Worm (Caenorhabditis elegans) whole organism, L3 larva: Measurements from ENCODE around the gene K03A1.4.
A peak's percentile ranks its signal among the peaks of the same experiment; 100 is the strongest.

Experiments
- R02D3.7 ChIP-seq: fragments of 150-350 bp; optimal IDR thresholded peaks from 2 replicates; lab custom pipeline; 2014; ENCODE audit warnings: missing biosample characterization, missing genetic modification characterization
- ZK546.5 ChIP-seq: sonication (generic microtip); optimal IDR thresholded peaks from 2 replicates; lab custom pipeline; 2017; ENCODE audit warnings: missing biosample characterization, missing genetic modification characterization
- aly-2 ChIP-seq: fragments of 150-350 bp; optimal IDR thresholded peaks from 2 replicates; lab custom pipeline; 2014; ENCODE audit warnings: missing biosample characterization, missing genetic modification characterization
- ama-1 ChIP-seq: fragments of 150-350 bp; optimal IDR thresholded peaks from 2 replicates; lab custom pipeline; 2018
- ceh-16 ChIP-seq: sonication (generic microtip); optimal IDR thresholded peaks from 2 replicates; lab custom pipeline; 2017; ENCODE audit warnings: missing biosample characterization, missing genetic modification characterization
- ceh-28 ChIP-seq: fragments of 150-350 bp; optimal IDR thresholded peaks from 2 replicates; lab custom pipeline; 2014; ENCODE audit warnings: missing biosample characterization, missing genetic modification reagents, missing genetic modification characterization
- ceh-82 ChIP-seq: fragments of 150-350 bp; optimal IDR thresholded peaks from 2 replicates; lab custom pipeline; 2014; ENCODE audit warnings: missing biosample characterization, missing genetic modification characterization
- ceh-9 ChIP-seq: sonication (generic microtip); optimal IDR thresholded peaks from 2 replicates; lab custom pipeline; 2018; ENCODE audit warnings: missing biosample characterization, missing genetic modification characterization
- daf-12 ChIP-seq: fragments of 150-350 bp; optimal IDR thresholded peaks from 2 replicates; lab custom pipeline; 2014; ENCODE audit warnings: missing biosample characterization, missing genetic modification reagents, missing genetic modification characterization
- egl-27 ChIP-seq: sonication (generic microtip); optimal IDR thresholded peaks from 4 replicates; lab custom pipeline; 2017; ENCODE audit warnings: missing biosample characterization, missing genetic modification reagents, missing genetic modification characterization
- egl-5 ChIP-seq: fragments of 150-350 bp; optimal IDR thresholded peaks from 2 replicates; lab custom pipeline; 2017; ENCODE audit warnings: missing biosample characterization, missing genetic modification reagents, missing genetic modification characterization, inconsistent platforms
- elt-1 ChIP-seq: fragments of 150-350 bp; optimal IDR thresholded peaks from 2 replicates; lab custom pipeline; 2014; ENCODE audit warnings: missing biosample characterization, missing genetic modification characterization
- elt-2 ChIP-seq: sonication (generic microtip); optimal IDR thresholded peaks from 2 replicates; lab custom pipeline; 2016; ENCODE audit warnings: missing genetic modification reagents, mild to moderate bottlenecking, missing genetic modification characterization, missing compliant biosample characterization
- elt-3 ChIP-seq, 3 experiments: fragments of 150-350 bp in 1 of 3; sonication (generic microtip) in 2 of 3; optimal IDR thresholded peaks; 2 replicates in 2 of 3; 4 replicates in 1 of 3; lab custom pipeline; 2014 to 2017; ENCODE audit warnings: missing biosample characterization in 3 of 3, missing genetic modification characterization in 3 of 3
- eor-1 ChIP-seq, 2 experiments: fragments of 150-350 bp; optimal IDR thresholded peaks; 2 replicates each; lab custom pipeline; 2014 to 2018; ENCODE audit warnings: missing biosample characterization in 2 of 2, missing genetic modification characterization in 2 of 2
- fkh-10 ChIP-seq: sonication (generic microtip); optimal IDR thresholded peaks from 2 replicates; lab custom pipeline; 2017; ENCODE audit warnings: missing biosample characterization, missing genetic modification reagents, missing genetic modification characterization
- fkh-2 ChIP-seq: fragments of 150-350 bp; optimal IDR thresholded peaks from 2 replicates; lab custom pipeline; 2014; ENCODE audit warnings: missing biosample characterization, missing genetic modification reagents, missing genetic modification characterization
- fos-1 ChIP-seq: fragments of 150-350 bp; optimal IDR thresholded peaks from 2 replicates; lab custom pipeline; 2014; ENCODE audit warnings: missing biosample characterization, missing genetic modification characterization
- hmg-11 ChIP-seq: sonication (generic microtip); optimal IDR thresholded peaks from 2 replicates; lab custom pipeline; 2016; ENCODE audit warnings: missing genetic modification characterization, missing compliant biosample characterization
- jun-1 ChIP-seq: fragments of 150-350 bp; optimal IDR thresholded peaks from 2 replicates; lab custom pipeline; 2014; ENCODE audit warnings: missing biosample characterization, missing genetic modification reagents, missing genetic modification characterization
- lin-15B ChIP-seq: fragments of 150-350 bp; optimal IDR thresholded peaks from 2 replicates; lab custom pipeline; 2014; ENCODE audit warnings: missing biosample characterization, missing genetic modification characterization
- lin-39 ChIP-seq: fragments of 150-350 bp; optimal IDR thresholded peaks from 2 replicates; lab custom pipeline; 2018; ENCODE audit warnings: missing biosample characterization, missing genetic modification reagents, missing genetic modification characterization
- lsy-12 ChIP-seq: sonication (generic microtip); optimal IDR thresholded peaks from 2 replicates; lab custom pipeline; 2016; ENCODE audit warnings: mild to moderate bottlenecking, missing genetic modification characterization, missing compliant biosample characterization
- mdl-1 ChIP-seq: fragments of 150-350 bp; optimal IDR thresholded peaks from 2 replicates; lab custom pipeline; 2014; ENCODE audit warnings: missing biosample characterization, missing genetic modification characterization
- mml-1 ChIP-seq: fragments of 150-350 bp; sonication (generic microtip); optimal IDR thresholded peaks from 3 replicates; lab custom pipeline; 2014; ENCODE audit warnings: missing biosample characterization, missing genetic modification characterization
- nfya-1 ChIP-seq: sonication (generic microtip); optimal IDR thresholded peaks from 2 replicates; lab custom pipeline; 2017; ENCODE audit warnings: missing genetic modification characterization, mild to moderate bottlenecking, missing compliant biosample characterization, antibody characterized with exemption, moderate library complexity; ENCODE audit not compliant: insufficient read depth
- nhr-11 ChIP-seq: fragments of 150-350 bp; optimal IDR thresholded peaks from 2 replicates; lab custom pipeline; 2014; ENCODE audit warnings: missing biosample characterization, missing genetic modification characterization
- nhr-12 ChIP-seq: fragments of 150-350 bp; optimal IDR thresholded peaks from 2 replicates; lab custom pipeline; 2014; ENCODE audit warnings: missing biosample characterization, missing genetic modification characterization
- nhr-23 ChIP-seq: fragments of 150-350 bp; optimal IDR thresholded peaks from 2 replicates; lab custom pipeline; 2014; ENCODE audit warnings: missing biosample characterization, missing genetic modification reagents, missing genetic modification characterization
- nhr-237 ChIP-seq: fragments of 150-350 bp; optimal IDR thresholded peaks from 2 replicates; lab custom pipeline; 2014; ENCODE audit warnings: missing biosample characterization, missing genetic modification characterization
- nhr-25 ChIP-seq: sonication (generic microtip); optimal IDR thresholded peaks from 2 replicates; lab custom pipeline; 2017; ENCODE audit warnings: missing biosample characterization, missing genetic modification characterization
- nhr-28 ChIP-seq: fragments of 150-350 bp; optimal IDR thresholded peaks from 2 replicates; lab custom pipeline; 2014; ENCODE audit warnings: missing biosample characterization, missing genetic modification characterization
- nhr-43 ChIP-seq: sonication (generic microtip); optimal IDR thresholded peaks from 2 replicates; lab custom pipeline; 2016; ENCODE audit warnings: mild to moderate bottlenecking, missing genetic modification characterization, missing compliant biosample characterization; ENCODE audit not compliant: poor library complexity, severe bottlenecking
- nhr-67 ChIP-seq: fragments of 150-350 bp; optimal IDR thresholded peaks from 2 replicates; lab custom pipeline; 2014; ENCODE audit warnings: missing biosample characterization, missing genetic modification characterization
- nhr-76 ChIP-seq: fragments of 150-350 bp; sonication (generic microtip); optimal IDR thresholded peaks from 5 replicates; lab custom pipeline; 2014; ENCODE audit warnings: missing biosample characterization, missing genetic modification characterization
- nhr-77 ChIP-seq: fragments of 150-350 bp; optimal IDR thresholded peaks from 2 replicates; lab custom pipeline; 2014; ENCODE audit warnings: missing biosample characterization, missing genetic modification characterization
- pha-4 ChIP-seq: fragments of 150-350 bp; optimal IDR thresholded peaks from 2 replicates; lab custom pipeline; 2014; ENCODE audit warnings: missing biosample characterization, missing genetic modification reagents, missing genetic modification characterization
- pqm-1 ChIP-seq: fragments of 150-350 bp; optimal IDR thresholded peaks from 2 replicates; lab custom pipeline; 2017; ENCODE audit warnings: missing biosample characterization, missing genetic modification characterization, inconsistent platforms
- sea-2 ChIP-seq: fragments of 150-350 bp; sonication (generic microtip); optimal IDR thresholded peaks from 4 replicates; lab custom pipeline; 2014; ENCODE audit warnings: missing biosample characterization, missing genetic modification reagents, missing genetic modification characterization
- skn-1 ChIP-seq: fragments of 150-350 bp; optimal IDR thresholded peaks from 2 replicates; lab custom pipeline; 2014; ENCODE audit warnings: missing biosample characterization, missing genetic modification characterization
- snpc-4 ChIP-seq: fragments of 150-350 bp; optimal IDR thresholded peaks from 2 replicates; lab custom pipeline; 2014; ENCODE audit warnings: missing biosample characterization, missing genetic modification characterization
- tbx-2 ChIP-seq: sonication (generic microtip); optimal IDR thresholded peaks from 2 replicates; lab custom pipeline; 2016; ENCODE audit warnings: mild to moderate bottlenecking, missing genetic modification characterization, missing compliant biosample characterization
- unc-39 ChIP-seq: sonication (generic microtip); optimal IDR thresholded peaks from 4 replicates; lab custom pipeline; 2017; ENCODE audit warnings: missing biosample characterization, missing genetic modification characterization
- unc-62 ChIP-seq: fragments of 150-350 bp; sonication (generic microtip); optimal IDR thresholded peaks from 4 replicates; lab custom pipeline; 2014; ENCODE audit warnings: missing biosample characterization, missing genetic modification reagents, missing genetic modification characterization
- zag-1 ChIP-seq: fragments of 150-350 bp; optimal IDR thresholded peaks from 2 replicates; lab custom pipeline; 2014; ENCODE audit warnings: missing biosample characterization, missing genetic modification characterization
- ztf-11 ChIP-seq: fragments of 150-350 bp; optimal IDR thresholded peaks from 2 replicates; lab custom pipeline; 2014; ENCODE audit warnings: missing biosample characterization, missing genetic modification characterization
- ztf-4 ChIP-seq: fragments of 150-350 bp; optimal IDR thresholded peaks from 2 replicates; lab custom pipeline; 2014; ENCODE audit warnings: missing biosample characterization, missing genetic modification characterization

The K03A1.4 gene

ce11 chrX:7265348-7265747, 33.2 kb downstream of the K03A1.4 start, which contains the start of gene F46H5.2:
Gene F46H5.2 (plus strand): TSS chrX:7265648.
- TF ChIP-seq nhr-67 (tag; lab: Kevin White, UChicago) (no peak), egl-27 (no peak), aly-2 (tag; lab: Kevin White, UChicago) (no peak), nhr-25 (tag; lab: Kevin White, UChicago) (no peak), ztf-4 (tag; lab: Kevin White, UChicago) (no peak), zag-1 (tag; lab: Kevin White, UChicago) (no peak), ZK546.5 (tag; lab: Kevin White, UChicago) (no peak), elt-2 (tag; lab: Kevin White, UChicago) (no peak), ama-1 (lab: Kevin White, UChicago) (no peak)

- TF ChIP-seq snpc-4 (tag; lab: Kevin White, UChicago) = peak; percentile 86
- TF ChIP-seq skn-1 = no peak
- peak; percentile 96 for TF ChIP-seq nhr-25 (tag; lab: Kevin White, UChicago)
- no peak for TF ChIP-seq unc-39 (tag; lab: Kevin White, UChicago)
- TF ChIP-seq mdl-1 (tag; lab: Kevin White, UChicago) = no peak
- TF ChIP-seq ZK546.5 (tag; lab: Kevin White, UChicago) = no peak
- no peak for TF ChIP-seq eor-1 (tag; optimal IDR thresholded peaks at IDR 0.05; lab: Kevin White, UChicago)
- TF ChIP-seq egl-5 (tag; lab: Kevin White, UChicago) = peak; percentile 94
- no peak for TF ChIP-seq nhr-237 (tag; lab: Kevin White, UChicago)
- TF ChIP-seq fkh-2 (tag; lab: Kevin White, UChicago) = no peak
- peak; percentile 81 for TF ChIP-seq elt-2 (tag; lab: Kevin White, UChicago)
- peak; percentile 78 for TF ChIP-seq lsy-12 (tag; lab: Kevin White, UChicago)
- TF ChIP-seq nhr-67 (tag; lab: Kevin White, UChicago) = no peak
- TF ChIP-seq hmg-11 (tag; lab: Kevin White, UChicago) = peak; percentile 98
- no peak for TF ChIP-seq ceh-16 (tag; lab: Kevin White, UChicago)
- no peak for TF ChIP-seq nhr-77
- peak; percentile 93 for TF ChIP-seq pha-4 (tag; lab: Kevin White, UChicago)
- TF ChIP-seq elt-3 (tag; optimal IDR thresholded peaks at IDR 0.05; lab: Kevin White, UChicago) = peak in 1 of 3 experiments; percentile 37
- TF ChIP-seq aly-2 (tag; lab: Kevin White, UChicago) = no peak
- peak; percentile 74 for TF ChIP-seq lin-15B (tag; lab: Kevin White, UChicago)
- TF ChIP-seq fkh-10 (GFP tag; lab: Kevin White, UChicago) = peak; percentile 48
- peak; percentile 69 for TF ChIP-seq egl-27
- TF ChIP-seq ama-1 (lab: Kevin White, UChicago) = peak; percentile 72
- TF ChIP-seq zag-1 (tag; lab: Kevin White, UChicago) = no peak
- TF ChIP-seq mml-1 (tag; lab: Kevin White, UChicago) = no peak
- TF ChIP-seq ztf-11 (tag; lab: Kevin White, UChicago) = no peak
- no peak for TF ChIP-seq ceh-9 (tag; lab: Kevin White, UChicago)
- peak; percentile 90 for TF ChIP-seq nhr-23 (tag; lab: Kevin White, UChicago)
- TF ChIP-seq nhr-12 (tag; lab: Kevin White, UChicago) = no peak
- TF ChIP-seq tbx-2 = peak; percentile 83
- peak; percentile 48 for TF ChIP-seq ceh-28 (tag; lab: Kevin White, UChicago)
- TF ChIP-seq daf-12 = no peak
- peak; percentile 95 for TF ChIP-seq lin-39 (tag; lab: Kevin White, UChicago)
- peak; percentile 4 for TF ChIP-seq R02D3.7 (tag; lab: Kevin White, UChicago)
- peak; percentile 82 for TF ChIP-seq nhr-43
- peak; percentile 56 for TF ChIP-seq nhr-11 (tag; lab: Kevin White, UChicago)
- TF ChIP-seq ceh-82 (tag; lab: Kevin White, UChicago) = peak; percentile 54
- peak; percentile 94 for TF ChIP-seq jun-1 (tag; lab: Kevin White, UChicago)
- peak; percentile 94 for TF ChIP-seq nfya-1 (tag; lab: Kevin White, UChicago)
- TF ChIP-seq pqm-1 (tag; lab: Kevin White, UChicago) = no peak
- TF ChIP-seq sea-2 (GFP tag; lab: Kevin White, UChicago) = no peak
- no peak for TF ChIP-seq nhr-76
- no peak for TF ChIP-seq nhr-28 (tag; lab: Kevin White, UChicago)
- peak; percentile 64 for TF ChIP-seq fos-1 (tag; lab: Kevin White, UChicago)
- no peak for TF ChIP-seq ztf-4 (tag; lab: Kevin White, UChicago)
- TF ChIP-seq elt-1 = peak; percentile 26
- TF ChIP-seq unc-62 = peak; percentile 4
These were observed 33.8 kb downstream of the K03A1.4 start for ce11 chrX:7264591-7265306.
